Fruit fly (Drosophila melanogaster) whole organism, embryonic: ENCODE data around the gene CG14153.

Experiments used
- BEAF-32 ChIP-seq: fragments of 200-800 bp; sonication (Bioruptor generic); optimal IDR thresholded peaks from 3 replicates; lab custom pipeline; 2017; ENCODE audit warnings: missing biosample characterization, missing genetic modification characterization, mild to moderate bottlenecking, moderate library complexity, missing genetic modification reagents
- Bgb ChIP-seq: fragments of 200-800 bp; sonication (Bioruptor generic); IDR thresholded peaks from 2 replicates; pipeline ENCODE4 v1.3.6; 2022; ENCODE audit warnings: missing biosample characterization, missing genetic modification characterization; ENCODE audit not compliant: partially characterized antibody
- CG10321 ChIP-seq: fragments of 200-800 bp; sonication (Bioruptor generic); IDR thresholded peaks from 2 replicates; pipeline ENCODE4 v1.3.6; 2022; ENCODE audit warnings: missing biosample characterization, missing genetic modification characterization
- CG10366 ChIP-seq: fragments of 200-800 bp; sonication (Bioruptor generic); IDR thresholded peaks from 2 replicates; pipeline ENCODE4 v1.3.6; 2022; ENCODE audit warnings: missing biosample characterization, missing genetic modification characterization
- CG11696 ChIP-seq: fragments of 200-800 bp; sonication (Bioruptor generic); IDR thresholded peaks from 2 replicates; pipeline ENCODE4 v1.3.6; 2022; ENCODE audit warnings: missing biosample characterization, missing genetic modification characterization
- CG12104 ChIP-seq: fragments of 200-800 bp; sonication (Bioruptor generic); optimal IDR thresholded peaks from 3 replicates; lab custom pipeline; 2016; ENCODE audit warnings: missing biosample characterization, missing genetic modification characterization
- CG1233 ChIP-seq: fragments of 200-800 bp; sonication (Bioruptor generic); optimal IDR thresholded peaks from 4 replicates; lab custom pipeline; 2018; ENCODE audit warnings: missing biosample characterization, mild to moderate bottlenecking, missing genetic modification characterization
- CG12769 ChIP-seq: fragments of 200-800 bp; sonication (Bioruptor generic); optimal IDR thresholded peaks from 2 replicates; lab custom pipeline; 2019; ENCODE audit warnings: missing biosample characterization, mild to moderate bottlenecking, missing genetic modification characterization, moderate library complexity
- CG15479 ChIP-seq: fragments of 200-800 bp; sonication (Bioruptor generic); optimal IDR thresholded peaks from 3 replicates; lab custom pipeline; 2019; ENCODE audit warnings: missing biosample characterization, mild to moderate bottlenecking, missing genetic modification characterization, moderate library complexity
- CG18599 ChIP-seq: fragments of 200-800 bp; sonication (Bioruptor generic); optimal IDR thresholded peaks from 3 replicates; lab custom pipeline; 2017; ENCODE audit warnings: missing biosample characterization, missing genetic modification characterization, mild to moderate bottlenecking, moderate library complexity, missing genetic modification reagents
- CG2199 ChIP-seq: fragments of 200-800 bp; sonication (Bioruptor generic); IDR thresholded peaks from 3 replicates; pipeline ENCODE4 v1.3.6; 2022; ENCODE audit warnings: missing biosample characterization, missing genetic modification characterization
- CG32767 ChIP-seq: fragments of 200-800 bp; sonication (Bioruptor generic); IDR thresholded peaks from 2 replicates; pipeline ENCODE4 v1.3.6; 2022; ENCODE audit warnings: missing biosample characterization, missing genetic modification characterization
- CG33213 ChIP-seq: fragments of 200-800 bp; sonication (Bioruptor generic); optimal IDR thresholded peaks from 3 replicates; lab custom pipeline; 2016; ENCODE audit warnings: missing biosample characterization, missing genetic modification characterization
- CG4282 ChIP-seq: fragments of 200-800 bp; sonication (Bioruptor generic); optimal IDR thresholded peaks from 2 replicates; lab custom pipeline; 2016; ENCODE audit warnings: missing biosample characterization, missing genetic modification characterization
- CG5953 ChIP-seq: fragments of 200-800 bp; sonication (Bioruptor generic); IDR thresholded peaks from 2 replicates; pipeline ENCODE4 v1.3.6; 2022; ENCODE audit warnings: missing biosample characterization, missing genetic modification characterization
- CG6654 ChIP-seq: fragments of 200-800 bp; sonication (Bioruptor generic); optimal IDR thresholded peaks from 2 replicates; lab custom pipeline; 2017; ENCODE audit warnings: missing biosample characterization, mild to moderate bottlenecking, missing genetic modification characterization
- CG7745 ChIP-seq: fragments of 200-800 bp; sonication (Bioruptor generic); optimal IDR thresholded peaks from 2 replicates; lab custom pipeline; 2018; ENCODE audit warnings: missing biosample characterization, mild to moderate bottlenecking, missing genetic modification characterization, moderate library complexity
- CG8765 ChIP-seq: fragments of 200-800 bp; sonication (Bioruptor generic); IDR thresholded peaks from 2 replicates; pipeline ENCODE4 v1.3.6; 2022; ENCODE audit warnings: missing biosample characterization, missing genetic modification characterization
- Chrac-16 ChIP-seq: fragments of 200-800 bp; sonication (Bioruptor generic); optimal IDR thresholded peaks from 3 replicates; lab custom pipeline; 2016; ENCODE audit warnings: missing biosample characterization, missing genetic modification characterization
- Dp ChIP-seq: fragments of 200-800 bp; sonication (Bioruptor generic); optimal IDR thresholded peaks from 2 replicates; lab custom pipeline; 2018; ENCODE audit warnings: missing biosample characterization, mild to moderate bottlenecking, missing genetic modification characterization, moderate library complexity
- Meics ChIP-seq: fragments of 200-800 bp; sonication (Bioruptor generic); optimal IDR thresholded peaks from 2 replicates; lab custom pipeline; 2017; ENCODE audit warnings: missing biosample characterization, mild to moderate bottlenecking, missing genetic modification characterization
- Mrtf ChIP-seq: fragments of 200-800 bp; sonication (Bioruptor generic); IDR thresholded peaks from 3 replicates; pipeline ENCODE4 v1.3.6; 2022; ENCODE audit warnings: missing biosample characterization, missing genetic modification characterization
- NK7.1 ChIP-seq: fragments of 200-800 bp; sonication (Bioruptor generic); optimal IDR thresholded peaks from 3 replicates; lab custom pipeline; 2016; ENCODE audit warnings: missing biosample characterization, missing genetic modification characterization
- Nf-YB ChIP-seq: fragments of 200-800 bp; sonication (Bioruptor generic); optimal IDR thresholded peaks from 3 replicates; lab custom pipeline; 2019; ENCODE audit warnings: missing biosample characterization, mild to moderate bottlenecking, missing genetic modification characterization, moderate library complexity
- PHDP ChIP-seq: fragments of 200-800 bp; sonication (Bioruptor generic); optimal IDR thresholded peaks from 3 replicates; lab custom pipeline; 2018; ENCODE audit warnings: missing biosample characterization, mild to moderate bottlenecking, missing genetic modification characterization, moderate library complexity
- Ptx1 ChIP-seq: fragments of 200-800 bp; sonication (Bioruptor generic); IDR thresholded peaks from 2 replicates; pipeline ENCODE4 v1.3.6; 2022; ENCODE audit warnings: missing biosample characterization, missing genetic modification characterization
- Sry-δ ChIP-seq: fragments of 200-800 bp; sonication (Bioruptor generic); optimal IDR thresholded peaks from 2 replicates; lab custom pipeline; 2016; ENCODE audit warnings: missing biosample characterization, missing genetic modification characterization
- amos ChIP-seq: fragments of 200-800 bp; sonication (Bioruptor generic); IDR thresholded peaks from 2 replicates; pipeline ENCODE4 v1.3.6; 2022; ENCODE audit warnings: missing biosample characterization, missing genetic modification characterization; ENCODE audit not compliant: partially characterized antibody
- ase ChIP-seq: fragments of 200-800 bp; sonication (Bioruptor generic); IDR thresholded peaks from 3 replicates; pipeline ENCODE4 v1.3.6; 2022; ENCODE audit warnings: missing biosample characterization, missing genetic modification characterization
- caup ChIP-seq: fragments of 200-800 bp; sonication (Bioruptor generic); optimal IDR thresholded peaks from 3 replicates; lab custom pipeline; 2017; ENCODE audit warnings: missing biosample characterization, mild to moderate bottlenecking, missing genetic modification characterization, moderate library complexity; ENCODE audit not compliant: severe bottlenecking
- chinmo ChIP-seq: fragments of 200-800 bp; sonication (Bioruptor generic); IDR thresholded peaks from 4 replicates; pipeline ENCODE4 v1.3.6; 2022; ENCODE audit warnings: missing biosample characterization, missing genetic modification characterization; ENCODE audit not compliant: partially characterized antibody
- chn ChIP-seq: fragments of 200-800 bp; sonication (Bioruptor generic); optimal IDR thresholded peaks from 2 replicates; lab custom pipeline; 2016; ENCODE audit warnings: missing biosample characterization, missing genetic modification characterization
- dm ChIP-seq: fragments of 200-800 bp; sonication (Bioruptor generic); optimal IDR thresholded peaks from 3 replicates; lab custom pipeline; 2016; ENCODE audit warnings: missing biosample characterization, missing genetic modification characterization
- gcm2 ChIP-seq: fragments of 200-800 bp; sonication (Bioruptor generic); optimal IDR thresholded peaks from 2 replicates; lab custom pipeline; 2016; ENCODE audit warnings: missing biosample characterization, missing genetic modification characterization
- gt ChIP-seq: fragments of 200-800 bp; sonication (Bioruptor generic); IDR thresholded peaks from 2 replicates; pipeline ENCODE4 v1.3.6; 2022; ENCODE audit warnings: missing biosample characterization, missing genetic modification characterization
- insv ChIP-seq, 2 experiments: fragments of 200-800 bp; sonication (Bioruptor generic); optimal IDR thresholded peaks; 3 replicates each; lab custom pipeline; 2016 to 2018; ENCODE audit warnings: missing biosample characterization in 2 of 2, missing genetic modification characterization in 2 of 2
- jigr1 ChIP-seq: fragments of 200-800 bp; sonication (Bioruptor generic); IDR thresholded peaks from 3 replicates; pipeline ENCODE4 v1.3.6; 2022; ENCODE audit warnings: missing biosample characterization, missing genetic modification characterization
- ken ChIP-seq: fragments of 200-800 bp; sonication (Bioruptor generic); IDR thresholded peaks from 3 replicates; pipeline ENCODE4 v1.3.6; 2022; ENCODE audit warnings: missing biosample characterization, missing genetic modification characterization
- lab ChIP-seq: fragments of 200-800 bp; sonication (Bioruptor generic); optimal IDR thresholded peaks from 3 replicates; lab custom pipeline; 2017; ENCODE audit warnings: missing biosample characterization, missing genetic modification characterization, mild to moderate bottlenecking, moderate library complexity, missing genetic modification reagents
- pros ChIP-seq: fragments of 200-800 bp; sonication (Bioruptor generic); optimal IDR thresholded peaks from 3 replicates; lab custom pipeline; 2019; ENCODE audit warnings: missing biosample characterization, mild to moderate bottlenecking, missing genetic modification characterization, moderate library complexity
- tap ChIP-seq: fragments of 200-800 bp; optimal IDR thresholded peaks from 3 replicates; lab custom pipeline; 2019; ENCODE audit warnings: missing biosample characterization, mild to moderate bottlenecking, missing genetic modification characterization, moderate library complexity
- tgo ChIP-seq: fragments of 200-800 bp; sonication (Bioruptor generic); IDR thresholded peaks from 3 replicates; pipeline ENCODE4 v1.3.6; 2022; ENCODE audit warnings: missing biosample characterization, missing genetic modification characterization
- twi ChIP-seq: fragments of 200-800 bp; optimal IDR thresholded peaks from 2 replicates; lab custom pipeline; 2019; ENCODE audit warnings: missing biosample characterization, mild to moderate bottlenecking, missing genetic modification characterization, moderate library complexity
- unc-4 ChIP-seq: fragments of 200-800 bp; sonication (Bioruptor generic); IDR thresholded peaks from 2 replicates; pipeline ENCODE4 v1.3.6; 2022; ENCODE audit warnings: missing biosample characterization, missing genetic modification characterization; ENCODE audit not compliant: partially characterized antibody
- unpg ChIP-seq: fragments of 200-800 bp; sonication (Bioruptor generic); optimal IDR thresholded peaks from 3 replicates; lab custom pipeline; 2018; ENCODE audit warnings: missing biosample characterization, mild to moderate bottlenecking, missing genetic modification characterization, moderate library complexity
- wdn ChIP-seq: fragments of 200-800 bp; sonication (Bioruptor generic); IDR thresholded peaks from 2 replicates; pipeline ENCODE4 v1.3.6; 2022; ENCODE audit warnings: missing biosample characterization, missing genetic modification characterization
- wek ChIP-seq: fragments of 200-800 bp; sonication (Bioruptor generic); optimal IDR thresholded peaks from 3 replicates; lab custom pipeline; 2018; ENCODE audit warnings: missing biosample characterization, mild to moderate bottlenecking, missing genetic modification characterization, moderate library complexity
- zfh1 ChIP-seq: fragments of 200-800 bp; sonication (Bioruptor generic); IDR thresholded peaks from 3 replicates; pipeline ENCODE4 v1.3.6; 2022; ENCODE audit warnings: missing biosample characterization, missing genetic modification characterization

Gene CG14153

dm6 chr3L:10665433-10666150, 22.3 kb downstream of the CG14153 start (continued):
- peak; percentile 19 for TF ChIP-seq CG4282 (GFP tag; lab: Kevin White, UChicago)
- peak; percentile 59; the same call in 1 of the 2 replicates for TF ChIP-seq CG10321
- peak; percentile 83 for TF ChIP-seq CG15479 (GFP tag; lab: Kevin White, UChicago)
- peak; percentile 99 for TF ChIP-seq twi (tag; lab: Kevin White, UChicago)
- peak; percentile 92 for TF ChIP-seq CG12769 (tag; lab: Kevin White, UChicago)
- TF ChIP-seq NK7.1 (GFP tag; lab: Kevin White, UChicago) = peak; percentile 67
- peak; percentile 89; the same call in 1 of the 2 replicates for TF ChIP-seq CG10366 (GFP tag; lab: Robert Waterston, UW)
- peak; percentile 59 for TF ChIP-seq CG7745 (tag; lab: Kevin White, UChicago)
- TF ChIP-seq Mrtf = peak; percentile 85
- TF ChIP-seq CG12104 (GFP tag; lab: Kevin White, UChicago) = peak; percentile 98
- TF ChIP-seq pros = peak; percentile 92
- TF ChIP-seq tap (tag; lab: Kevin White, UChicago) = peak; percentile 98
- TF ChIP-seq CG32767 (GFP tag; lab: Robert Waterston, UW) = peak; percentile 93
- TF ChIP-seq ken (GFP tag; lab: Robert Waterston, UW) = peak; percentile 75
- peak; percentile 84 for TF ChIP-seq gcm2 (GFP tag; lab: Kevin White, UChicago)
- peak; percentile 22 for TF ChIP-seq Dp (GFP tag; lab: Kevin White, UChicago)
- peak; percentile 89 for TF ChIP-seq chn
- peak; percentile 87 for TF ChIP-seq wek (GFP tag; lab: Kevin White, UChicago)
- TF ChIP-seq CG33213 (GFP tag; lab: Kevin White, UChicago) = peak; percentile 61
- TF ChIP-seq jigr1 = peak; percentile 88
- TF ChIP-seq lab (GFP tag; lab: Kevin White, UChicago) = peak; percentile 96
- peak in 1 of 2 experiments; percentile 83 for TF ChIP-seq insv (GFP tag; optimal IDR thresholded peaks at IDR 0.05; lab: Kevin White, UChicago)
- peak; percentile 93 for TF ChIP-seq Ptx1 (GFP tag; lab: Robert Waterston, UW)
- peak; percentile 59; the same call in 1 of the 2 replicates for TF ChIP-seq gt (GFP tag; lab: Robert Waterston, UW)
- TF ChIP-seq tgo (GFP tag; lab: Robert Waterston, UW) = peak; percentile 93
- peak; percentile 91 for TF ChIP-seq zfh1 (GFP tag; lab: Robert Waterston, UW)
- peak; percentile 81 for TF ChIP-seq CG8765
- TF ChIP-seq Sry-δ = peak; percentile 25
- TF ChIP-seq BEAF-32 = peak; percentile 21
- peak; percentile 97 for TF ChIP-seq Meics (GFP tag; lab: Kevin White, UChicago)
- TF ChIP-seq caup (GFP tag; lab: Kevin White, UChicago) = peak; percentile 95
- TF ChIP-seq ase (GFP tag; lab: Robert Waterston, UW) = peak; percentile 85; the same call in 2 of the 3 replicates
- TF ChIP-seq chinmo = peak; percentile 66; the same call in 3 of the 4 replicates
- peak; percentile 96 for TF ChIP-seq CG18599
- no peak for TF ChIP-seq unc-4 (GFP tag; lab: Robert Waterston, UW)
- peak; percentile 94 for TF ChIP-seq Chrac-16 (GFP tag; lab: Kevin White, UChicago)
- peak; percentile 98 for TF ChIP-seq CG11696 (GFP tag; lab: Robert Waterston, UW)
- TF ChIP-seq CG5953 (GFP tag; lab: Robert Waterston, UW) = peak; percentile 65
- no peak for TF ChIP-seq amos
- peak; percentile 57; the same call in 1 of the 2 replicates for TF ChIP-seq wdn
- TF ChIP-seq CG1233 = peak; percentile 98
- TF ChIP-seq dm (GFP tag; lab: Kevin White, UChicago) = peak; percentile 71
- peak; percentile 82 for TF ChIP-seq CG6654 (GFP tag; lab: Kevin White, UChicago)
- TF ChIP-seq Nf-YB (GFP tag; lab: Kevin White, UChicago) = peak; percentile 90
- TF ChIP-seq Bgb = no peak
- TF ChIP-seq CG2199 = peak; percentile 41; the same call in 2 of the 3 replicates
- peak; percentile 97 for TF ChIP-seq PHDP
- TF ChIP-seq unpg (GFP tag; lab: Kevin White, UChicago) = peak; percentile 97
